Fruit fly (Drosophila melanogaster) whole organism, prepupa: ENCODE results near the gene CG43755.

Experiments
- CG11902 ChIP-seq: fragments of 200-800 bp; sonication (Bioruptor generic); optimal IDR thresholded peaks from 3 replicates; lab custom pipeline; 2016; ENCODE audit warnings: missing biosample characterization, missing genetic modification characterization
- CG31627 ChIP-seq: fragments of 200-800 bp; sonication (Bioruptor generic); optimal IDR thresholded peaks from 3 replicates; lab custom pipeline; 2016; ENCODE audit warnings: missing biosample characterization, missing genetic modification characterization
- CG34406 ChIP-seq: fragments of 200-800 bp; sonication (Bioruptor generic); optimal IDR thresholded peaks from 3 replicates; lab custom pipeline; 2016; ENCODE audit warnings: missing biosample characterization, missing genetic modification characterization
- Eip78C ChIP-seq: fragments of 200-800 bp; sonication (Bioruptor generic); peaks from one replicate; lab custom pipeline; 2016; ENCODE audit warnings: missing biosample characterization, missing genetic modification characterization
- Smox ChIP-seq: fragments of 200-800 bp; sonication (Bioruptor generic); optimal IDR thresholded peaks from 3 replicates; lab custom pipeline; 2016; ENCODE audit warnings: missing biosample characterization, missing genetic modification characterization
- acj6 ChIP-seq: fragments of 200-800 bp; sonication (Bioruptor generic); optimal IDR thresholded peaks from 3 replicates; lab custom pipeline; 2016; ENCODE audit warnings: missing biosample characterization, missing genetic modification characterization
- cyc ChIP-seq: fragments of 200-800 bp; sonication (Bioruptor generic); optimal IDR thresholded peaks from 3 replicates; lab custom pipeline; 2016; ENCODE audit warnings: missing biosample characterization, missing genetic modification characterization
- dac ChIP-seq: fragments of 200-800 bp; sonication (Bioruptor generic); optimal IDR thresholded peaks from 2 replicates; lab custom pipeline; 2017; ENCODE audit warnings: missing biosample characterization, mild to moderate bottlenecking, missing genetic modification characterization

- TF ChIP-seq Eip78C (GFP tag; lab: Kevin White, UChicago) (no peak), acj6 (no peak), CG34406 (GFP tag; lab: Kevin White, UChicago) (no peak), Smox (no peak), CG11902 (GFP tag; lab: Kevin White, UChicago) (no peak), CG31627 (GFP tag; lab: Kevin White, UChicago) (no peak), dac (GFP tag; lab: Kevin White, UChicago) (no peak), cyc (GFP tag; lab: Kevin White, UChicago) (no peak)
Measured at dm6 chr2L:321793-322192, 7.8 kb downstream of the CG43755 start, which contains the start of gene CG33127.
